Fruit fly (Drosophila melanogaster) whole organism: ENCODE measurements around the gene ND-13A.

Experiments used
- CG8478 ChIP-seq: fragments of >200 bp; optimal IDR thresholded peaks from 2 replicates; lab custom pipeline; 2018; ENCODE audit warnings: inconsistent platforms
- Dll ChIP-seq: fragments of >200 bp; optimal IDR thresholded peaks from 2 replicates; lab custom pipeline; 2017
- EcR ChIP-seq, 2 experiments: fragments of >200 bp; optimal IDR thresholded peaks; 2 replicates each; lab custom pipeline; 2017; ENCODE audit warnings: missing biosample characterization in 2 of 2, missing genetic modification characterization in 2 of 2, missing genetic modification reagents in 2 of 2
- pan ChIP-seq: fragments of >200 bp; optimal IDR thresholded peaks from 2 replicates; lab custom pipeline; 2017
- psq ChIP-seq: fragments of >200 bp; optimal IDR thresholded peaks from 2 replicates; lab custom pipeline; 2017
- usp ChIP-seq: fragments of >200 bp; optimal IDR thresholded peaks from 2 replicates; lab custom pipeline; 2017; ENCODE audit warnings: missing biosample characterization, missing genetic modification characterization, mixed read lengths

DNA sequence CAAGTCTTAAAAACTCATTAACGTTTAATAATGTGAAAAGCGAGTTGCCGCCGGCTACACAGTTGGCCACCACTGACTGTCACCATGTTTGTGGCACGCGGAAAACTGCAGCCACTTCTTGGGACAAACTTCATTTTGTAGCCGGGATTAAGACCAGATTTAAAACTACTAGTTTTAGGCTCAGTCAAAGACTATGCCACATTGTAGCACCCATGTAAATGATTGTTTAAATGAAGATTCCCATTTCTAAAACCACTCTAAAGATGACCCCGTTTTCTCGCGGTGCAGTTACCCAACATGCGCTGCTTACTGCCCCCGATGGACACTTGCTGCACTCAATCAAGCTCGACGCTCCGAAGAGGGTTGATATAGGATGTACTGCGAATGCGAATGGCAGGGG, 9.7 kb downstream of the ND-13A start:
- TF ChIP-seq CG8478 (lab: Kevin White, UChicago) (no peak), psq (lab: Kevin White, UChicago) (no peak), pan (lab: Kevin White, UChicago) (no peak), EcR (GFP tag; optimal IDR thresholded peaks at IDR 0.05; lab: Kevin White, UChicago) (no peak), usp (GFP tag; lab: Kevin White, UChicago) (no peak), Dll (no peak)
